Worm (Caenorhabditis elegans) whole organism, L2 larva: ENCODE results near the gene abu-2.

Source experiments
- C34F6.9 ChIP-seq: fragments of 150-350 bp; optimal IDR thresholded peaks from 2 replicates; lab custom pipeline; 2014; ENCODE audit warnings: missing biosample characterization, missing genetic modification characterization
- F13H6.1 ChIP-seq: sonication (generic microtip); optimal IDR thresholded peaks from 2 replicates; lab custom pipeline; 2016; ENCODE audit warnings: missing genetic modification characterization, missing compliant biosample characterization
- R02D3.7 ChIP-seq: fragments of 150-350 bp; optimal IDR thresholded peaks from 2 replicates; lab custom pipeline; 2014; ENCODE audit warnings: missing biosample characterization, missing genetic modification characterization
- ZK546.5 ChIP-seq: sonication (generic microtip); optimal IDR thresholded peaks from 2 replicates; lab custom pipeline; 2017; ENCODE audit warnings: missing biosample characterization, missing genetic modification characterization
- alr-1 ChIP-seq: fragments of 150-350 bp; optimal IDR thresholded peaks from 2 replicates; lab custom pipeline; 2014; ENCODE audit warnings: missing biosample characterization, missing genetic modification characterization
- aly-2 ChIP-seq: fragments of 150-350 bp; optimal IDR thresholded peaks from 2 replicates; lab custom pipeline; 2014; ENCODE audit warnings: missing biosample characterization, missing genetic modification characterization
- blmp-1 ChIP-seq: sonication (generic microtip); optimal IDR thresholded peaks from 2 replicates; lab custom pipeline; 2017; ENCODE audit warnings: missing genetic modification characterization, mild to moderate bottlenecking, missing compliant biosample characterization, antibody characterized with exemption, moderate library complexity; ENCODE audit not compliant: insufficient read depth
- crh-2 ChIP-seq: sonication (generic microtip); optimal IDR thresholded peaks from 2 replicates; lab custom pipeline; 2017; ENCODE audit warnings: missing biosample characterization, missing genetic modification characterization
- dmd-4 ChIP-seq: sonication (generic microtip); optimal IDR thresholded peaks from 2 replicates; lab custom pipeline; 2017; ENCODE audit warnings: missing biosample characterization, missing genetic modification characterization
- elt-3 ChIP-seq: sonication (generic microtip); optimal IDR thresholded peaks from 2 replicates; lab custom pipeline; 2017; ENCODE audit warnings: missing biosample characterization, missing genetic modification characterization
- fos-1 ChIP-seq: fragments of 150-350 bp; optimal IDR thresholded peaks from 2 replicates; lab custom pipeline; 2014; ENCODE audit warnings: missing biosample characterization, missing genetic modification characterization
- gmeb-1 ChIP-seq: fragments of 150-350 bp; optimal IDR thresholded peaks from 2 replicates; lab custom pipeline; 2014; ENCODE audit warnings: missing biosample characterization, missing genetic modification characterization
- lin-11 ChIP-seq: fragments of 150-350 bp; sonication (generic microtip); optimal IDR thresholded peaks from 2 replicates; lab custom pipeline; 2014; ENCODE audit warnings: missing biosample characterization, missing genetic modification characterization, inconsistent platforms, mixed read lengths
- lin-13 ChIP-seq: fragments of 150-350 bp; optimal IDR thresholded peaks from 2 replicates; lab custom pipeline; 2014; ENCODE audit warnings: missing biosample characterization, missing genetic modification reagents, missing genetic modification characterization
- lin-39 ChIP-seq: fragments of 150-350 bp; optimal IDR thresholded peaks from 2 replicates; lab custom pipeline; 2014; ENCODE audit warnings: missing biosample characterization, missing genetic modification reagents, missing genetic modification characterization
- lsy-2 ChIP-seq, 2 experiments: fragments of 150-350 bp in 1 of 2; sonication (generic microtip) in 1 of 2; optimal IDR thresholded peaks; 2 replicates each; lab custom pipeline; 2014 to 2017; ENCODE audit warnings: missing biosample characterization in 2 of 2, missing genetic modification characterization in 2 of 2
- mbf-1 ChIP-seq: sonication (generic microtip); optimal IDR thresholded peaks from 2 replicates; lab custom pipeline; 2017; ENCODE audit warnings: missing biosample characterization, missing genetic modification characterization
- mdl-1 ChIP-seq, 2 experiments: fragments of 150-350 bp in 1 of 2; sonication (generic microtip) in 1 of 2; optimal IDR thresholded peaks; 2 replicates each; lab custom pipeline; 2017; ENCODE audit warnings: missing biosample characterization in 2 of 2, missing genetic modification characterization in 2 of 2
- nhr-10 ChIP-seq: sonication (generic microtip); optimal IDR thresholded peaks from 2 replicates; lab custom pipeline; 2017; ENCODE audit warnings: missing biosample characterization, missing genetic modification characterization
- nhr-12 ChIP-seq: fragments of 150-350 bp; optimal IDR thresholded peaks from 2 replicates; lab custom pipeline; 2014; ENCODE audit warnings: missing biosample characterization, missing genetic modification characterization
- nhr-129 ChIP-seq: fragments of 150-350 bp; optimal IDR thresholded peaks from 2 replicates; lab custom pipeline; 2014; ENCODE audit warnings: missing biosample characterization, missing genetic modification characterization
- nhr-21 ChIP-seq: fragments of 150-350 bp; optimal IDR thresholded peaks from 2 replicates; lab custom pipeline; 2014; ENCODE audit warnings: missing biosample characterization, missing genetic modification characterization
- nhr-23 ChIP-seq: fragments of 150-350 bp; optimal IDR thresholded peaks from 2 replicates; lab custom pipeline; 2014; ENCODE audit warnings: missing biosample characterization, missing genetic modification reagents, missing genetic modification characterization
- nhr-237 ChIP-seq: fragments of 150-350 bp; optimal IDR thresholded peaks from 2 replicates; lab custom pipeline; 2014; ENCODE audit warnings: missing biosample characterization, missing genetic modification characterization
- nhr-25 ChIP-seq: fragments of 150-350 bp; sonication (generic microtip); optimal IDR thresholded peaks from 3 replicates; lab custom pipeline; 2014; ENCODE audit warnings: missing biosample characterization, missing genetic modification characterization
- nhr-6 ChIP-seq: fragments of 150-350 bp; optimal IDR thresholded peaks from 2 replicates; lab custom pipeline; 2014; ENCODE audit warnings: missing biosample characterization, missing genetic modification characterization
- nhr-77 ChIP-seq: fragments of 150-350 bp; optimal IDR thresholded peaks from 2 replicates; lab custom pipeline; 2014; ENCODE audit warnings: missing biosample characterization, missing genetic modification characterization
- sem-4 ChIP-seq: fragments of 150-350 bp; optimal IDR thresholded peaks from 2 replicates; lab custom pipeline; 2014; ENCODE audit warnings: missing biosample characterization, missing genetic modification reagents, missing genetic modification characterization
- skn-1 ChIP-seq: sonication (generic microtip); optimal IDR thresholded peaks from 2 replicates; lab custom pipeline; 2017; ENCODE audit warnings: missing biosample characterization, missing genetic modification characterization
- sma-3 ChIP-seq: sonication (generic microtip); optimal IDR thresholded peaks from 2 replicates; lab custom pipeline; 2016; ENCODE audit warnings: missing genetic modification reagents, missing genetic modification characterization, missing compliant biosample characterization
- sma-9 ChIP-seq, 2 experiments: fragments of 150-350 bp in 1 of 2; sonication (generic microtip) in 1 of 2; optimal IDR thresholded peaks; 2 replicates each; lab custom pipeline; 2014 to 2016; ENCODE audit warnings: missing genetic modification characterization in 2 of 2, mild to moderate bottlenecking in 1 of 2, missing biosample characterization in 1 of 2, missing compliant biosample characterization in 1 of 2, missing genetic modification reagents in 1 of 2, moderate library complexity in 1 of 2
- unc-39 ChIP-seq: fragments of 150-350 bp; optimal IDR thresholded peaks from 2 replicates; lab custom pipeline; 2014; ENCODE audit warnings: missing biosample characterization, missing genetic modification characterization
- unc-62 ChIP-seq: fragments of 150-350 bp; optimal IDR thresholded peaks from 2 replicates; lab custom pipeline; 2014; ENCODE audit warnings: missing biosample characterization, missing genetic modification reagents, missing genetic modification characterization
- zag-1 ChIP-seq: fragments of 150-350 bp; optimal IDR thresholded peaks from 2 replicates; lab custom pipeline; 2014; ENCODE audit warnings: missing biosample characterization, missing genetic modification characterization
- ztf-1 ChIP-seq: fragments of 200-800 bp; sonication (Bioruptor generic); conservative IDR thresholded peaks from 2 replicates; pipeline ENCODE4 v1.3.6; 2022; ENCODE audit warnings: missing genetic modification characterization, missing compliant biosample characterization
- ztf-4 ChIP-seq: fragments of 150-350 bp; optimal IDR thresholded peaks from 2 replicates; lab custom pipeline; 2014; ENCODE audit warnings: missing biosample characterization, missing genetic modification characterization

The abu-2 gene

DNA sequence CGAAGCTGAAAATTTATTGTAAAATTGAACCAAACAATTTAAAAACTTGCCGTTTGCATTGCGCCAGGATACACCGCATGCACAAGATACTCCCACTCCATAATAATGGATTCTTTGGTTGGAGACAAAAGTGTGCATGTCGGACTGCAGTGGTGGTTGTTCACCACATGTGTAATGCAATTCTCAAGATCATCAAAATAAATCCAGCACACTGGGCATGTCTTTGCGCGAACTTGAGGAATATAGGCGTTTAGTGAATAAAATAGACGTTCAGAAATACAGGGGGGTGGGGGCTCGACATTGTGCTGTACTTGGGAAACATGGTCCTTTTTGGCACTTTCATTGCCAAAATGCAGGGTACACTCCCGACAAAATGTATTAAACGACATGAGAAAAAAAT, 16.0 kb upstream of the abu-2 start, which contains the start of gene F19G12.11:
Gene F19G12.11, minus strand, starts transcription at position 101 of the 400 bp plus-strand sequence.
- TF ChIP-seq lsy-2 (tag; optimal IDR thresholded peaks at IDR 0.05; lab: Kevin White, UChicago), result no peak
- TF ChIP-seq dmd-4, result no peak
- no peak for TF ChIP-seq nhr-77
- TF ChIP-seq unc-62 (GFP tag; lab: Kevin White, UChicago), result no peak
- no peak for TF ChIP-seq nhr-25 (tag; lab: Kevin White, UChicago)
- TF ChIP-seq unc-39 (tag; lab: Kevin White, UChicago), result no peak
- TF ChIP-seq nhr-21, result no peak
- no peak for TF ChIP-seq mdl-1 (tag; optimal IDR thresholded peaks at IDR 0.05; lab: Kevin White, UChicago)
- TF ChIP-seq ztf-4, result no peak
- TF ChIP-seq nhr-10 (tag; lab: Kevin White, UChicago), result no peak
- TF ChIP-seq F13H6.1 (tag; lab: Kevin White, UChicago), result no peak
- no peak for TF ChIP-seq nhr-237 (tag; lab: Kevin White, UChicago)
- TF ChIP-seq nhr-6 (tag; lab: Kevin White, UChicago), result no peak
- TF ChIP-seq sma-9 (GFP tag; optimal IDR thresholded peaks at IDR 0.05; lab: Kevin White, UChicago), result no peak
- TF ChIP-seq sma-9 (tag; optimal IDR thresholded peaks at IDR 0.05; lab: Kevin White, UChicago), result no peak
- no peak for TF ChIP-seq skn-1
- TF ChIP-seq lin-11 (tag; lab: Kevin White, UChicago), result no peak
- TF ChIP-seq nhr-129 (tag; lab: Kevin White, UChicago), result no peak
- TF ChIP-seq elt-3 (tag; lab: Kevin White, UChicago), result no peak
- no peak for TF ChIP-seq mbf-1 (tag; lab: Kevin White, UChicago)
- no peak for TF ChIP-seq ztf-1 (GFP tag; lab: Robert Waterston, UW)

DNA sequence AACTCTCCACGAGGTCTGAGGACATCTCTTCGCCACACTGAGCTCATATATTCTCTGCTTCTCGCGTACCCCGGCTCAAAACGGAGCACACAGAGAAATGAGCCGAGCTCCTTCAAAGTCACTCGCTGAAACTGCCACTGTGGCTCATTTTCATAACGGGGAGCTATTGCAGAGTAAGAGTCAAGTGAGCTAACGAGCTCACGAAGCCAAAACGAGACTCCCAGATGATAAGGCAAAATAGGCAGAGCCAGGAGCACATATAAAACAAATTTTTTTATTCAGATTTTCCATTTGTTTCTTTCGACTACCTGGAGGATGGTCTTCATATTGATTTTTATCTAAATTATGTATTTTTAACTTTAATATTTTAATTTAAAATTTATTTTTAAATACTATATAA, 14.1 kb upstream of the abu-2 start, which contains the start of gene F19G12.3:
Gene F19G12.3, plus strand, starts transcription at position 301 of the 400 bp plus-strand sequence.
- TF ChIP-seq nhr-6 (tag; lab: Kevin White, UChicago) (no peak), nhr-237 (tag; lab: Kevin White, UChicago) (no peak), nhr-21 (no peak), nhr-129 (tag; lab: Kevin White, UChicago) (no peak), sma-3 (no peak)

DNA sequence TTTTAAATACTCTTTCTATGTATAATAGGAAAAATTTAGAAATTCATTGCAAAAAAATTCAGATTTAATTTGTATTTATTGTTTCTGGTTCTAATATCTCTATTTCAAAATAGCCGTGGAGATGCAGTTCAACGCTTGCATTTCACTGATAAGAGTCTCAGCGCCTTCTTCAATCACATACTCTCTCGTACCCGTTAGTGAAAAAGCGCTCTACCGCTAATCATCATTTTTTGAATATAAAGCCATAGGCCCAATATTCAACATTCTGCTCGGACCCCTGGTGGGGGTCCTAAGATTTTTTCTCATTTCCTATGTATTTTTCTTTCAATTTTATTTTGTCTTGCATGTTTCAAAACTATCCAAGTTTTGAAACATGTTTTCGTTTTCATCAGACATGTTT, 10.1 kb upstream of the abu-2 start:
- TF ChIP-seq blmp-1 (tag; lab: Kevin White, UChicago) (no peak), skn-1 (peak; percentile 99)

DNA sequence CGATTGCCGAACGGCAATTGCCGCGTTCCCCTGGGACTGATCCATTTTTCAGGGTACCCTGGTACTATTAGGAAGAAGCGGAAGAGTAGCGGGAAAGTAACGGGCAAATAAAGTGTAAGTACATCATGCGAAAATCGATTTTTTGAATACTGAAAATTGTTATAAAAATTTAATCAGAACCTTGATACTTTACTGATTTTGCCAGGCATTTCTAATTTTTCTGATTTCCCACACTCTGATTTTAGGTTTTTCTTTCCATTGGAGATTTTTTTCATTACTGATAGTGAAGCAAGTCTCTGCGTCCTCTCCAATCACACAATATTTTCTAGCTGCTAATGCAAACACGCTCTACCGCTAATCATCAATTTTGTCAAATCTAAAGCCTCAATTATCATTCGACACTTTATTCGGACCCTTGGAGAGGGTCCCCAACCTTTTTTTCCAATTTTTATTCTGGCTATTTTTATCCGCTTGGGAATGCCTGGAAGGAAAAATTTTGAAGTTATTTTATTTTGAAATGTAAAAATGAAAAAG, 8.8 kb upstream of the abu-2 start, which contains the start of gene F19G12.9:
Gene F19G12.9, plus strand, starts transcription at position 51 of the 534 bp plus-strand sequence.
- TF ChIP-seq skn-1, result peak; percentile 89
- no peak for TF ChIP-seq nhr-23 (tag; lab: Kevin White, UChicago)

DNA sequence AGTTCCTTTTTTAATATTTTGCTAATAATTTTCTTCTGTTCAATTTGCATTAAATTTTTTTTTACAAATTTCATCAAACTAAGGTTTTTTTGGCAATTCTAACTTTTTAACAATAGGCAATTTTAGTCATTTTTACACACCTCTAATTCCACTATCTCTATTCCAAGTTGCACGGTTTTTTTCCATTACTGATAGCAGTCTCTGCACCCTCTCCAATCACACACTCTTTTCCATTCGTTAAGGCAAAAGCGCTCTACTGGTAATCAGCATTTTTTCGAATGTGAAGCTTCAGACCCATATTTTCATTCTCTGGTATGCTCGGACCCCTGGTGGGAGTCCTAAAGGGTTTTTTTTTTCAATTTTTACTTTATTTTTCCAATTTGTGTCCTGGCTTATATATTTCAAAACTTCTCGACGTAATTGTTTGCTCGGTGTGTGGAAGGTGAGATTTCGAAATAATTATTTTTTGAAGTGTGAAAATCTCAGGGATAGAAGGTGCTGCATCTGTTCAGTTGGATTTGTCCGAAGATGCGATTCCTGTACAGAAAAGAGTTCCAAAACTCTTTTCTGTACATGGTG, 6.4 kb upstream of the abu-2 start, which contains the start of the genes F19G12.4 and F19G12.8:
Gene F19G12.4, plus strand, starts transcription at position 529 of the 579 bp plus-strand sequence.
Gene F19G12.8, plus strand, starts transcription at position 545 of the 579 bp plus-strand sequence.
- no peak for TF ChIP-seq aly-2
- no peak for TF ChIP-seq R02D3.7 (tag; lab: Kevin White, UChicago)
- peak; percentile 37 for TF ChIP-seq fos-1
- TF ChIP-seq lin-11 (tag; lab: Kevin White, UChicago), result no peak
- TF ChIP-seq nhr-12 (tag; lab: Kevin White, UChicago), result no peak
- no peak for TF ChIP-seq ZK546.5 (tag; lab: Kevin White, UChicago)
- TF ChIP-seq zag-1 (tag; lab: Kevin White, UChicago), result no peak
- TF ChIP-seq gmeb-1 (tag; lab: Kevin White, UChicago), result no peak
- TF ChIP-seq sma-9 (GFP tag; optimal IDR thresholded peaks at IDR 0.05; lab: Kevin White, UChicago), result no peak
- no peak for TF ChIP-seq sma-9 (tag; optimal IDR thresholded peaks at IDR 0.05; lab: Kevin White, UChicago)
- no peak for TF ChIP-seq elt-3 (tag; lab: Kevin White, UChicago)
- TF ChIP-seq lsy-2 (tag; optimal IDR thresholded peaks at IDR 0.05; lab: Kevin White, UChicago), result no peak
- TF ChIP-seq skn-1, result peak; percentile 27
- TF ChIP-seq alr-1 (tag; lab: Kevin White, UChicago), result no peak
- no peak for TF ChIP-seq mdl-1 (tag; optimal IDR thresholded peaks at IDR 0.05; lab: Kevin White, UChicago)
- TF ChIP-seq sem-4, result no peak
- no peak for TF ChIP-seq lin-39
- no peak for TF ChIP-seq sma-3
- TF ChIP-seq unc-39 (tag; lab: Kevin White, UChicago), result no peak
- TF ChIP-seq C34F6.9 (tag; lab: Kevin White, UChicago), result no peak
- no peak for TF ChIP-seq nhr-10 (tag; lab: Kevin White, UChicago)
- no peak for TF ChIP-seq lin-13 (GFP tag; lab: Kevin White, UChicago)
- TF ChIP-seq nhr-237 (tag; lab: Kevin White, UChicago), result no peak
- peak; percentile 2 for TF ChIP-seq crh-2
